Worm (Caenorhabditis elegans) whole organism, L4 larva: Measurements from ENCODE around the gene C34C12.9.

ENCODE experiments used
- D1046.2 ChIP-seq: fragments of 200-800 bp; sonication (Bioruptor generic); IDR thresholded peaks from 2 replicates; pipeline ENCODE4 v1.3.6; 2022; ENCODE audit warnings: missing genetic modification characterization, missing compliant biosample characterization
- F10B5.3 ChIP-seq: sonication (generic microtip); optimal IDR thresholded peaks from 2 replicates; lab custom pipeline; 2016; ENCODE audit warnings: mild to moderate bottlenecking, missing genetic modification characterization, missing compliant biosample characterization
- F49E8.2 ChIP-seq: sonication (generic microtip); optimal IDR thresholded peaks from 2 replicates; lab custom pipeline; 2016; ENCODE audit warnings: missing compliant biosample characterization, mild to moderate bottlenecking, missing genetic modification characterization, borderline replicate concordance
- T20F7.1 ChIP-seq: fragments of 200-800 bp; sonication (Bioruptor generic); optimal IDR thresholded peaks from 2 replicates; lab custom pipeline; 2018; ENCODE audit warnings: mild to moderate bottlenecking, missing genetic modification characterization, missing compliant biosample characterization
- Y105C5A.15 ChIP-seq: fragments of 200-800 bp; sonication (Bioruptor generic); IDR thresholded peaks from 2 replicates; pipeline ENCODE4 v1.3.6; 2022; ENCODE audit warnings: missing genetic modification characterization, missing compliant biosample characterization
- Y48G9A.11 ChIP-seq: fragments of 200-800 bp; sonication (Bioruptor generic); IDR thresholded peaks from 2 replicates; pipeline ENCODE4 v1.3.6; 2022; ENCODE audit warnings: missing genetic modification reagents, missing genetic modification characterization, missing compliant biosample characterization
- ZK337.2 ChIP-seq: fragments of 200-800 bp; sonication (Bioruptor generic); IDR thresholded peaks from 2 replicates; pipeline ENCODE4 v1.3.6; 2022; ENCODE audit warnings: missing genetic modification reagents, missing genetic modification characterization, missing compliant biosample characterization
- aha-1 ChIP-seq: fragments of 150-350 bp; peaks from one replicate; lab custom pipeline; 2014; ENCODE audit warnings: missing biosample characterization, missing genetic modification characterization
- ama-1 ChIP-seq: fragments of 150-350 bp; optimal IDR thresholded peaks from 2 replicates; lab custom pipeline; 2014; ENCODE audit warnings: inconsistent platforms, mixed read lengths
- attf-4 ChIP-seq: sonication (generic microtip); optimal IDR thresholded peaks from 3 replicates; lab custom pipeline; 2017; ENCODE audit warnings: missing biosample characterization, missing genetic modification characterization
- ceh-20 ChIP-seq: fragments of 200-800 bp; sonication (Bioruptor generic); IDR thresholded peaks from 2 replicates; pipeline ENCODE4 v1.3.6; 2022; ENCODE audit warnings: missing genetic modification reagents, missing genetic modification characterization, missing compliant biosample characterization
- ceh-32 ChIP-seq: sonication (generic microtip); optimal IDR thresholded peaks from 2 replicates; lab custom pipeline; 2016; ENCODE audit warnings: mild to moderate bottlenecking, missing genetic modification characterization, missing compliant biosample characterization; ENCODE audit not compliant: poor library complexity
- ceh-44 ChIP-seq: fragments of 200-800 bp; sonication (Bioruptor generic); IDR thresholded peaks from 2 replicates; pipeline ENCODE4 v1.3.6; 2022; ENCODE audit warnings: missing genetic modification reagents, missing genetic modification characterization, missing compliant biosample characterization
- ceh-82 ChIP-seq: sonication (generic microtip); optimal IDR thresholded peaks from 2 replicates; lab custom pipeline; 2017; ENCODE audit warnings: missing biosample characterization, missing genetic modification characterization
- ces-1 ChIP-seq: fragments of 150-350 bp; sonication (generic microtip); optimal IDR thresholded peaks from 4 replicates; lab custom pipeline; 2014; ENCODE audit warnings: missing biosample characterization, missing genetic modification reagents, missing genetic modification characterization
- ctbp-1 ChIP-seq: fragments of 200-800 bp; sonication (Bioruptor generic); IDR thresholded peaks from 2 replicates; pipeline ENCODE4 v1.3.6; 2022; ENCODE audit warnings: missing genetic modification reagents, missing genetic modification characterization, missing compliant biosample characterization
- daf-16 ChIP-seq, 3 experiments: sonication (generic microtip); optimal IDR thresholded peaks; 2 replicates each; lab custom pipeline; 2016 to 2017; ENCODE audit warnings: missing genetic modification characterization in 3 of 3, missing genetic modification reagents in 3 of 3, mild to moderate bottlenecking in 2 of 3, missing compliant biosample characterization in 2 of 3, missing biosample characterization in 1 of 3, moderate library complexity in 1 of 3
- daf-19 ChIP-seq: fragments of 200-800 bp; sonication (Bioruptor generic); conservative IDR thresholded peaks from 2 replicates; pipeline ENCODE4 v1.3.6; 2022; ENCODE audit warnings: missing genetic modification characterization, missing compliant biosample characterization
- duxl-1 ChIP-seq: sonication (generic microtip); optimal IDR thresholded peaks from 2 replicates; lab custom pipeline; 2016; ENCODE audit warnings: mild to moderate bottlenecking, missing genetic modification characterization, moderate library complexity, missing compliant biosample characterization; ENCODE audit not compliant: poor library complexity
- egl-43 ChIP-seq: fragments of 200-800 bp; sonication (Bioruptor generic); IDR thresholded peaks from 2 replicates; pipeline ENCODE4 v1.3.6; 2022; ENCODE audit warnings: missing genetic modification reagents, missing genetic modification characterization, missing compliant biosample characterization
- fkh-10 ChIP-seq: fragments of 150-350 bp; optimal IDR thresholded peaks from 2 replicates; lab custom pipeline; 2014; ENCODE audit warnings: missing biosample characterization, missing genetic modification reagents, missing genetic modification characterization
- hif-1 ChIP-seq, 2 experiments: sonication (generic microtip); optimal IDR thresholded peaks; 2 replicates each; lab custom pipeline; 2016 to 2017; ENCODE audit warnings: missing compliant biosample characterization in 2 of 2, missing genetic modification characterization in 2 of 2, missing genetic modification reagents in 2 of 2, missing genotype in 2 of 2, mild to moderate bottlenecking in 1 of 2
- jun-1 ChIP-seq: fragments of 150-350 bp; optimal IDR thresholded peaks from 2 replicates; lab custom pipeline; 2014; ENCODE audit warnings: missing biosample characterization, missing genetic modification reagents, missing genetic modification characterization
- lin-13 ChIP-seq: fragments of 150-350 bp; optimal IDR thresholded peaks from 2 replicates; lab custom pipeline; 2014; ENCODE audit warnings: missing biosample characterization, missing genetic modification reagents, missing genetic modification characterization
- lin-38 ChIP-seq: fragments of 200-800 bp; sonication (Bioruptor generic); IDR thresholded peaks from 2 replicates; pipeline ENCODE4 v1.3.6; 2022; ENCODE audit warnings: missing genetic modification reagents, missing genetic modification characterization, missing compliant biosample characterization
- lir-3 ChIP-seq: sonication (generic microtip); optimal IDR thresholded peaks from 2 replicates; lab custom pipeline; 2016; ENCODE audit warnings: mild to moderate bottlenecking, missing genetic modification characterization, missing compliant biosample characterization
- lsy-2 ChIP-seq, 2 experiments: fragments of 150-350 bp in 1 of 2; sonication (generic microtip) in 1 of 2; optimal IDR thresholded peaks; 2 replicates each; lab custom pipeline; 2014 to 2017; ENCODE audit warnings: missing biosample characterization in 2 of 2, missing genetic modification characterization in 2 of 2
- madf-5 ChIP-seq, 2 experiments: fragments of 200-800 bp; sonication (Bioruptor generic); IDR thresholded peaks; 2 replicates each; pipeline ENCODE4 v1.3.6; 2022; ENCODE audit warnings: missing compliant biosample characterization in 2 of 2, missing genetic modification characterization in 2 of 2
- mdl-1 ChIP-seq, 2 experiments: fragments of 150-350 bp in 1 of 2; sonication (generic microtip) in 1 of 2; optimal IDR thresholded peaks; 2 replicates each; lab custom pipeline; 2014 to 2017; ENCODE audit warnings: missing biosample characterization in 2 of 2, missing genetic modification characterization in 2 of 2
- mdt-29 ChIP-seq: fragments of 200-800 bp; sonication (Bioruptor generic); IDR thresholded peaks from 2 replicates; pipeline ENCODE4 v1.3.6; 2022; ENCODE audit warnings: missing genetic modification reagents, missing genetic modification characterization, missing compliant biosample characterization
- mes-2 ChIP-seq: sonication (generic microtip); optimal IDR thresholded peaks from 2 replicates; lab custom pipeline; 2016; ENCODE audit warnings: missing genotype, mild to moderate bottlenecking, missing genetic modification characterization, missing compliant biosample characterization; ENCODE audit not compliant: poor library complexity, severe bottlenecking
- mxl-3 ChIP-seq: fragments of 200-800 bp; sonication (Bioruptor generic); optimal IDR thresholded peaks from 2 replicates; lab custom pipeline; 2018; ENCODE audit warnings: mild to moderate bottlenecking, missing genetic modification characterization, missing compliant biosample characterization
- nhr-11 ChIP-seq: fragments of 150-350 bp; optimal IDR thresholded peaks from 2 replicates; lab custom pipeline; 2014; ENCODE audit warnings: missing biosample characterization, missing genetic modification characterization
- nhr-41 ChIP-seq: fragments of 200-800 bp; sonication (Bioruptor generic); IDR thresholded peaks from 2 replicates; pipeline ENCODE4 v1.3.6; 2022; ENCODE audit warnings: missing genetic modification reagents, missing genetic modification characterization, missing compliant biosample characterization
- nhr-77 ChIP-seq: fragments of 150-350 bp; optimal IDR thresholded peaks from 2 replicates; lab custom pipeline; 2014; ENCODE audit warnings: missing biosample characterization, missing genetic modification characterization
- php-3 ChIP-seq: fragments of 200-800 bp; sonication (Bioruptor generic); IDR thresholded peaks from 2 replicates; pipeline ENCODE4 v1.3.6; 2022; ENCODE audit warnings: missing genetic modification reagents, missing genetic modification characterization, missing compliant biosample characterization
- rbr-2 ChIP-seq: sonication (generic microtip); optimal IDR thresholded peaks from 2 replicates; lab custom pipeline; 2016; ENCODE audit warnings: missing genotype, missing genetic modification characterization, missing compliant biosample characterization
- set-16 ChIP-seq: fragments of 200-800 bp; sonication (Bioruptor generic); IDR thresholded peaks from 2 replicates; pipeline ENCODE4 v1.3.6; 2022; ENCODE audit warnings: missing genetic modification reagents, missing genetic modification characterization, missing compliant biosample characterization
- snpc-1.2 ChIP-seq: fragments of 200-800 bp; sonication (Bioruptor generic); IDR thresholded peaks from 2 replicates; pipeline ENCODE4 v1.3.6; 2022; ENCODE audit warnings: missing genetic modification reagents, missing genetic modification characterization, missing compliant biosample characterization
- unc-62 ChIP-seq, 3 experiments: fragments of 150-350 bp in 1 of 3; sonication (generic microtip); optimal IDR thresholded peaks in 2 of 3; peaks in 1 of 3; 1 replicate in 1 of 3; 2 replicates in 2 of 3; lab custom pipeline; 2014 to 2017; ENCODE audit warnings: missing biosample characterization in 3 of 3, missing genetic modification characterization in 3 of 3, missing genetic modification reagents in 3 of 3, missing genotype in 1 of 3
- vab-7 ChIP-seq: fragments of 200-800 bp; sonication (Bioruptor generic); IDR thresholded peaks from 2 replicates; pipeline ENCODE4 v1.3.6; 2022; ENCODE audit warnings: missing genetic modification reagents, missing genetic modification characterization, missing compliant biosample characterization
- zip-11 ChIP-seq: fragments of 200-800 bp; sonication (Bioruptor generic); IDR thresholded peaks from 2 replicates; pipeline ENCODE4 v1.3.6; 2022; ENCODE audit warnings: missing genetic modification characterization, missing compliant biosample characterization
- ztf-7 ChIP-seq: fragments of 150-350 bp; optimal IDR thresholded peaks from 2 replicates; lab custom pipeline; 2014; ENCODE audit warnings: missing biosample characterization, missing genetic modification characterization

The C34C12.9 gene

ce11 chrIII:3503286-3503685 lies 28.0 kb upstream of the C34C12.9 start, which contains the start of gene rpl-16:
TSS of gene rpl-16 (minus strand) at chrIII:3503604.
- TF ChIP-seq madf-5 (GFP tag; IDR thresholded peaks at IDR 0.05; lab: Robert Waterston, UW) (0 out of 4 replicates have a peak, but pooled peaks of 1 of the 2 experiments have one; percentile 23), rbr-2 (tag; lab: Kevin White, UChicago) (no peak), D1046.2 (GFP tag; lab: Robert Waterston, UW) (no peak), snpc-1.2 (GFP tag; lab: Robert Waterston, UW) (peak; percentile 61; the same call in 1 of the 2 replicates), nhr-77 (tag; lab: Kevin White, UChicago) (no peak), mdl-1 (tag; optimal IDR thresholded peaks at IDR 0.05; lab: Kevin White, UChicago) (no peak), lir-3 (tag; lab: Kevin White, UChicago) (no peak), attf-4 (tag; lab: Kevin White, UChicago) (no peak), nhr-11 (tag; lab: Kevin White, UChicago) (no peak), ZK337.2 (0 out of 2 replicates have a peak, but pooled peaks have one; percentile 4), lin-13 (GFP tag; lab: Kevin White, UChicago) (peak; percentile 27), mxl-3 (no peak), zip-11 (GFP tag; lab: Robert Waterston, UW) (no peak), set-16 (GFP tag; lab: Robert Waterston, UW) (peak; percentile 29; the same call in 1 of the 2 replicates), php-3 (peak; percentile 28; the same call in 1 of the 2 replicates), vab-7 (peak; percentile 22; the same call in 1 of the 2 replicates), ctbp-1 (GFP tag; lab: Robert Waterston, UW) (peak; percentile 63; the same call in 1 of the 2 replicates)
- TF ChIP-seq, all 104 proteins: peak for 8

ce11 chrIII:3502215-3502838 lies 27.0 kb upstream of the C34C12.9 start, which contains the start of gene M01F1.8:
TSS of gene M01F1.8 (minus strand) at chrIII:3502549.
- TF ChIP-seq unc-62 (GFP tag; optimal IDR thresholded peaks at IDR 0.05 in 1 of 2; lab: Kevin White, UChicago) (peak in 1 of 2 experiments; percentile 77), unc-62 (tag; optimal IDR thresholded peaks at IDR 0.05; lab: Kevin White, UChicago) (no peak), ces-1 (GFP tag; lab: Kevin White, UChicago) (no peak), F10B5.3 (tag; lab: Kevin White, UChicago) (peak; percentile 54), snpc-1.2 (GFP tag; lab: Robert Waterston, UW) (peak; percentile 29; the same call in 1 of the 2 replicates), mdt-29 (no peak), zip-11 (GFP tag; lab: Robert Waterston, UW) (no peak), madf-5 (GFP tag; IDR thresholded peaks at IDR 0.05; lab: Robert Waterston, UW) (no peak), lin-38 (peak; percentile 61), F49E8.2 (tag; lab: Kevin White, UChicago) (peak; percentile 46), daf-16 (GFP tag; optimal IDR thresholded peaks at IDR 0.05; lab: Kevin White, UChicago) (peak in 1 of 2 experiments; percentile 11), daf-16 (tag; optimal IDR thresholded peaks at IDR 0.05; lab: Kevin White, UChicago) (peak; percentile 3), Y105C5A.15 (0 out of 2 replicates have a peak, but pooled peaks have one; percentile 28), daf-19 (GFP tag; lab: Robert Waterston, UW) (0 out of 2 replicates have a peak, but pooled peaks have one; percentile 23)

- no peak for TF ChIP-seq jun-1 (tag; lab: Kevin White, UChicago)
- TF ChIP-seq Y48G9A.11 (GFP tag; lab: Robert Waterston, UW), result peak; percentile 85
- peak; percentile 42 for TF ChIP-seq T20F7.1 (GFP tag; lab: Kevin White, UChicago)
- TF ChIP-seq ceh-32, result no peak
- TF ChIP-seq ceh-44, result peak; percentile 54; the same call in 1 of the 2 replicates
- 0 out of 2 replicates have a peak, but pooled peaks have one; percentile 32 for TF ChIP-seq egl-43
- TF ChIP-seq duxl-1 (tag; lab: Kevin White, UChicago), result no peak
- peak in 1 of 2 experiments; percentile 71 for TF ChIP-seq hif-1 (tag; optimal IDR thresholded peaks at IDR 0.05; lab: Kevin White, UChicago)
- peak; percentile 23 for TF ChIP-seq rbr-2 (tag; lab: Kevin White, UChicago)
- TF ChIP-seq F10B5.3 (tag; lab: Kevin White, UChicago), result no peak
- no peak for TF ChIP-seq lir-3 (tag; lab: Kevin White, UChicago)
- no peak for TF ChIP-seq lsy-2 (tag; optimal IDR thresholded peaks at IDR 0.05; lab: Kevin White, UChicago)
- no peak for TF ChIP-seq madf-5 (GFP tag; IDR thresholded peaks at IDR 0.05; lab: Robert Waterston, UW)
- no peak for TF ChIP-seq ces-1 (GFP tag; lab: Kevin White, UChicago)
- peak; percentile 22; the same call in 1 of the 2 replicates for TF ChIP-seq ZK337.2
- no peak for TF ChIP-seq ama-1 (lab: Kevin White, UChicago)
- peak; percentile 78 for TF ChIP-seq ceh-20 (GFP tag; lab: Robert Waterston, UW)
- peak; percentile 45 for TF ChIP-seq aha-1 (tag; lab: Kevin White, UChicago)
- no peak for TF ChIP-seq ceh-82 (tag; lab: Kevin White, UChicago)
- TF ChIP-seq ztf-7 (tag; lab: Kevin White, UChicago), result no peak
- TF ChIP-seq nhr-41, result no peak
- TF ChIP-seq fkh-10 (GFP tag; lab: Kevin White, UChicago), result no peak
- TF ChIP-seq mes-2, result peak; percentile 89
Observed at ce11 chrIII:3499850-3500249, 24.5 kb upstream of the C34C12.9 start.
